Fruit fly (Drosophila melanogaster) whole organism, wandering third instar larva: ENCODE data around the gene CG46434.

ENCODE experiments used
- Abd-B ChIP-seq: fragments of >200 bp; optimal IDR thresholded peaks from 2 replicates; lab custom pipeline; 2017; ENCODE audit warnings: missing biosample characterization, missing genetic modification characterization
- Hr83 ChIP-seq: fragments of 200-300 bp; sonication (Bioruptor generic); optimal IDR thresholded peaks from 2 replicates; lab custom pipeline; 2016; ENCODE audit warnings: missing biosample characterization, mild to moderate bottlenecking, missing genetic modification characterization, moderate library complexity; ENCODE audit not compliant: poor library complexity, severe bottlenecking
- Myc ChIP-seq: fragments of >200 bp; optimal IDR thresholded peaks from 2 replicates; lab custom pipeline; 2017
- br ChIP-seq: fragments of 200-800 bp; sonication (Bioruptor generic); optimal IDR thresholded peaks from 2 replicates; lab custom pipeline; 2016; ENCODE audit warnings: missing biosample characterization, missing genetic modification characterization
- dl ChIP-seq, 2 experiments: fragments of 175-275, 200-275 bp in 1 of 2; fragments of 200-275 bp in 1 of 2; sonication (Bioruptor generic); optimal IDR thresholded peaks; lab custom pipeline; 2018; ENCODE audit warnings: mild to moderate bottlenecking in 2 of 2, missing biosample characterization in 2 of 2, missing genetic modification characterization in 2 of 2, moderate library complexity in 2 of 2; ENCODE audit not compliant: partially characterized antibody in 2 of 2, insufficient read depth in 1 of 2
- h ChIP-seq: fragments of 200-800 bp; sonication (Bioruptor generic); optimal IDR thresholded peaks from 3 replicates; lab custom pipeline; 2016; ENCODE audit warnings: missing biosample characterization, mild to moderate bottlenecking, missing genetic modification characterization
- psq ChIP-seq: fragments of 200-800 bp; sonication (Bioruptor generic); optimal IDR thresholded peaks from 3 replicates; lab custom pipeline; 2017; ENCODE audit warnings: missing biosample characterization, mild to moderate bottlenecking, missing genetic modification characterization, moderate library complexity
- usp ChIP-seq: fragments of >200 bp; optimal IDR thresholded peaks from 2 replicates; lab custom pipeline; 2017; ENCODE audit warnings: missing biosample characterization, missing genetic modification characterization

dm6 chr3L:19579346-19579745, 35.3 kb upstream of the CG46434 start:
- TF ChIP-seq br (GFP tag; lab: Kevin White, UChicago) (no peak), Myc (lab: Kevin White, UChicago) (no peak), psq (no peak), Hr83 (GFP tag; lab: Kevin White, UChicago) (no peak), Abd-B (GFP tag; lab: Kevin White, UChicago) (no peak), h (no peak), dl (GFP tag; optimal IDR thresholded peaks at IDR 0.05; lab: Kevin White, UChicago; ENCODE audit: insufficient read depth in 1 of 2, partially characterized antibody in 2 of 2) (no peak), usp (GFP tag; lab: Kevin White, UChicago) (no peak)
